Worm (Caenorhabditis elegans) whole organism, midembryonic: ENCODE measurements around the gene T28A8.5.

Experiments
- T22C8.4 ChIP-seq: fragments of 200-800 bp; sonication (Bioruptor generic); IDR thresholded peaks from 2 replicates; pipeline ENCODE4 v1.3.6; 2022; ENCODE audit warnings: missing genetic modification characterization, missing compliant biosample characterization
- cog-1 ChIP-seq: sonication (generic microtip); optimal IDR thresholded peaks from 2 replicates; lab custom pipeline; 2016; ENCODE audit warnings: missing genetic modification characterization, missing compliant biosample characterization
- flt-1 ChIP-seq: fragments of 200-800 bp; sonication (Bioruptor generic); IDR thresholded peaks from 2 replicates; pipeline ENCODE4 v1.3.6; 2022; ENCODE audit warnings: missing genetic modification characterization, missing compliant biosample characterization
- ref-1 ChIP-seq: fragments of 200-800 bp; sonication (Bioruptor generic); conservative IDR thresholded peaks from 2 replicates; pipeline ENCODE4 v1.3.6; 2022; ENCODE audit warnings: missing genetic modification reagents, missing genetic modification characterization, missing compliant biosample characterization
- ztf-23 ChIP-seq: fragments of 200-800 bp; sonication (Bioruptor generic); IDR thresholded peaks from 2 replicates; pipeline ENCODE4 v1.3.6; 2022; ENCODE audit warnings: missing genetic modification reagents, missing genetic modification characterization, missing compliant biosample characterization
- ztf-29 ChIP-seq: fragments of 200-800 bp; sonication (Bioruptor generic); IDR thresholded peaks from 2 replicates; pipeline ENCODE4 v1.3.6; 2022; ENCODE audit warnings: missing genetic modification reagents, missing genetic modification characterization, missing compliant biosample characterization

DNA sequence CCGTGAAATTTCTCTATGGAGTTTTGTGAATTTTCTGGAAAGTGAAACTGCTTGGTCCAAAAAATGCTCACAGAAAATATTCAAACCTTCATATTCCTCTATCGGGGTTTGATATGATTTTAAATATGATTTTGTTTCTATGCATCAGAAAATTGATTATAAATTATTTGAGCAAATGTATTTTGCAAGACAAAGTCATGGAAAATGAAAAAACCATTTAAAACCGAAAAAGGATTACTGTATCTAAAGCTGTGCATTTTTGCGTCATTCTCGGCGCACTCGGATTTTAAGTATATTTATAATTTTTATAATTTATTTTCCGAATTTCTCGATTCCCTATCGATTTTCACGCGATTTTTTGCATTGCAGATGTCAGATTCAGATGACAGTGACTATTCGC, 29.9 kb upstream of the T28A8.5 start, which contains the start of gene pssy-2:
- TF ChIP-seq flt-1: no peak
- TF ChIP-seq ztf-23 (GFP tag; lab: Robert Waterston, UW): no peak
- TF ChIP-seq ref-1: no peak
- no peak for TF ChIP-seq T22C8.4 (GFP tag; lab: Robert Waterston, UW)
- no peak for TF ChIP-seq ztf-29 (GFP tag; lab: Robert Waterston, UW)
- TF ChIP-seq cog-1 (tag; lab: Kevin White, UChicago): no peak
